Fruit fly (Drosophila melanogaster): Measurements from ENCODE around the gene CG17300.

DNA sequence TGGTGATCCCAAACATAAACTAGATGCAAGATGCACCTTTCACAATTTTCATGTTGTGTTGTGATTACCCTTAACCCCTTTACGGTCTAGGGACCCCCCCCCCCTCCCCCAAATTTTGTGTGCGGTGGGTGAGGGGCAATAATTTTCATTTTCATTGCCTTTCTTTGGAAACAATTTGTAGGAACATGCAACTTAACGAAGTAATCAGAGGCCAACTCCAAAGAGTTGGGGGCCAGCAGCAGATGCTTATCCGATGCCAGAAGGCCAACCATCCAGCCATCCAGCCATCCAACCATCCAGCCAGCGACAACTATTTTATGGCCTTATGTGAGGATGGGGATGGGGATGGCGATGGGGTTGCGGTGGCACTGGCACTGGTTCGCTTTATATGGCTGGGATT lies 22.2 kb downstream of the CG17300 start:
- TF ChIP-seq CG4496 (GFP tag; IDR thresholded peaks at IDR 0.05) (no peak), CG34367 (tag; optimal IDR thresholded peaks at IDR 0.05) (no peak), CG8159 (tag; optimal IDR thresholded peaks at IDR 0.05) (no peak), gl (tag; optimal IDR thresholded peaks at IDR 0.05) (no peak)

All from whole organism, pupa.